Fruit fly (Drosophila melanogaster) whole organism, prepupa: Measurements from ENCODE around the gene CG13950.

Experiments used
- CG1621 ChIP-seq: fragments of 200-800 bp; sonication (Bioruptor generic); optimal IDR thresholded peaks from 3 replicates; lab custom pipeline; 2018; ENCODE audit warnings: missing biosample characterization, mild to moderate bottlenecking, missing genetic modification characterization
- CG3032 ChIP-seq: fragments of 200-800 bp; optimal IDR thresholded peaks from 2 replicates; lab custom pipeline; 2019; ENCODE audit warnings: missing biosample characterization, mild to moderate bottlenecking, missing genetic modification characterization, moderate library complexity
- Eip93F ChIP-seq: fragments of 200-800 bp; sonication (Bioruptor generic); optimal IDR thresholded peaks from 2 replicates; lab custom pipeline; 2016; ENCODE audit warnings: missing biosample characterization, mild to moderate bottlenecking, missing genetic modification characterization
- Lpt ChIP-seq: fragments of 200-800 bp; sonication (Bioruptor generic); optimal IDR thresholded peaks from 3 replicates; lab custom pipeline; 2016; ENCODE audit warnings: missing biosample characterization, missing genetic modification characterization
- Sox102F ChIP-seq: fragments of 200-800 bp; sonication (Bioruptor generic); optimal IDR thresholded peaks from 2 replicates; lab custom pipeline; 2016; ENCODE audit warnings: missing biosample characterization, mild to moderate bottlenecking, missing genetic modification characterization

dm6 chr2L:850727-851257 is 9.2 kb upstream of the CG13950 start, which contains the start of gene drongo:
- TF ChIP-seq CG3032 (peak; percentile 11), Sox102F (no peak), CG1621 (peak; percentile 13), Lpt (GFP tag; lab: Kevin White, UChicago) (peak; percentile 40), Eip93F (no peak)
